Worm (Caenorhabditis elegans): ENCODE data around the gene ndua-5.

DNA sequence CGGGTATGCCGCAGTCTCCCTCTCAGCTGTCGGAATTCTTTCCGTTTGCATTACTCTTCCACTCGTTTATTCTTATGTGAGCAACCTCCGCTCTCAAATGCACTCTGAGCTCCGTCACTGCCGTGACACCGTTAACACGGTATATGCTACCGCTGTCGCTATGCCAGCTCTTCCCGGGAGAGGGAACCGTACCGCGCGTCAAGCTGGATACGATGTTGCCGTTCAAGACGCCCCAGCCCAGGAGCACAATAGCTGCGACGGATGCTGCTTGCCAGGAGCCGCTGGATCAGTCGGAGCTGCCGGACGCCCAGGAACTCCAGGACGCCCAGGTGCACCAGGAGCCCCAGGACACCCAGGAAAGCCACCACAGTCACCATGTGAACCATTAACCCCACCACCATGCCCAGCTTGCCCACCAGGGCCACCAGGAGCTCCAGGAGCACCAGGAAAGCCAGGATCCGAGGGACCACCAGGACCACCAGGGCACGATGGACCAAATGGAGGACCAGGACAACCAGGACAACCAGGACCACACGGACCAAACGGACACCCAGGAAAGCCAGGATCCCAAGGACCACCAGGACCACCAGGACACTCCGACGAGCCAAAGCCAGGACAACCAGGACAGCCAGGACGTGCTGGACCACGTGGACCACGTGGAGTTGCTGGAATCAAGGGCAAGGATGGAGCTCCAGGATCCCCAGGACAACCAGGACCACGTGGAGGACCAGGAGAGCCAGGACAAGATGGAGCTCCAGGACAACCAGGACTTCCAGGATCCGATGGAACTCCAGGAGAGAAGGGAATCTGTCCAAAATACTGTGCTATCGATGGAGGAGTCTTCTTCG, 39.1 kb upstream of the ndua-5 start:
- no peak for TF ChIP-seq ztf-11 (tag; optimal IDR thresholded peaks at IDR 0.05)
- no peak for TF ChIP-seq unc-62 (GFP tag; optimal IDR thresholded peaks at IDR 0.05)
- no peak for TF ChIP-seq ceh-16 (tag; optimal IDR thresholded peaks at IDR 0.05)
- TF ChIP-seq nhr-12 (tag; optimal IDR thresholded peaks at IDR 0.05): no peak
- TF ChIP-seq mdl-1 (tag; optimal IDR thresholded peaks at IDR 0.05): no peak
- TF ChIP-seq nhr-77 (tag; optimal IDR thresholded peaks at IDR 0.05): no peak
- TF ChIP-seq egl-27 (tag; optimal IDR thresholded peaks at IDR 0.05): no peak
- no peak for TF ChIP-seq ZK546.5 (tag; optimal IDR thresholded peaks at IDR 0.05)
- no peak for TF ChIP-seq nhr-11 (tag; optimal IDR thresholded peaks at IDR 0.05)
- no peak for TF ChIP-seq elt-3 (tag; optimal IDR thresholded peaks at IDR 0.05)
- TF ChIP-seq ceh-9 (tag; optimal IDR thresholded peaks at IDR 0.05): no peak
- TF ChIP-seq sea-2 (GFP tag; optimal IDR thresholded peaks at IDR 0.05): no peak
- TF ChIP-seq unc-39 (tag; optimal IDR thresholded peaks at IDR 0.05): no peak
- TF ChIP-seq snpc-4 (tag; optimal IDR thresholded peaks at IDR 0.05): no peak
